Fruit fly (Drosophila melanogaster) Kc167 (cell line): ENCODE data around the gene RabX2.

Experiments used
- Myc ChIP-seq: fragments of >200 bp; optimal IDR thresholded peaks from 2 replicates; lab custom pipeline; 2017; ENCODE audit warnings: missing external identifiers
- Sin3A ChIP-seq: fragments of >200 bp; optimal IDR thresholded peaks from 2 replicates; lab custom pipeline; 2018; ENCODE audit warnings: missing external identifiers
- h ChIP-seq: fragments of >200 bp; optimal IDR thresholded peaks from 3 replicates; lab custom pipeline; 2018; ENCODE audit warnings: missing external identifiers
- insv ChIP-seq: fragments of >200 bp; optimal IDR thresholded peaks from 3 replicates; lab custom pipeline; 2018; ENCODE audit warnings: missing external identifiers
- psq ChIP-seq: fragments of >200 bp; optimal IDR thresholded peaks from 2 replicates; lab custom pipeline; 2017; ENCODE audit warnings: missing external identifiers
- ttk ChIP-seq: sonication (Bioruptor generic); optimal IDR thresholded peaks from 2 replicates; lab custom pipeline; 2017; ENCODE audit warnings: missing external identifiers

RabX2 gene

DNA sequence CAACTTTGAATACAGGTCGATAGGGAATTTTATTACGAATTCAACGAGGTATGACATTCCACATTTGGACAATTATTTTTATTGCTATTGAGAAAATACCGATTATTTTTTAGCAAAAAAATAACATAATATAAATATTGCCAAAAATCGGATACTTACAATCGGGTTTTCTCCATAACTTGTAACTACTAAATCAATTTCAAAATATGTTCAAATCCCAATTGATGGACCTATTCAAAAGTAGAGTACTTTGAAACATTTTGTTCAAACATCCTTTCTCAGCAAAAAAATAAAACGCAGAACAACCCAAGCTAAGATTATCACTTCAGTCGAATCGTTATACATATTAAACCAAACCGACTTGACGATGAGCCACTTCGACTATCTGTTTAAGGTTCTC, at the start of gene RabX2:
Gene RabX2 (plus strand): TSS at position 301 of the 400 bp plus-strand sequence.
- no peak for TF ChIP-seq insv (lab: Kevin White, UChicago)
- no peak for TF ChIP-seq ttk (lab: Kevin White, UChicago)
- no peak for TF ChIP-seq psq
- no peak for TF ChIP-seq h (lab: Kevin White, UChicago)
- no peak for TF ChIP-seq Sin3A (lab: Kevin White, UChicago)
- no peak for TF ChIP-seq Myc (lab: Kevin White, UChicago)

DNA sequence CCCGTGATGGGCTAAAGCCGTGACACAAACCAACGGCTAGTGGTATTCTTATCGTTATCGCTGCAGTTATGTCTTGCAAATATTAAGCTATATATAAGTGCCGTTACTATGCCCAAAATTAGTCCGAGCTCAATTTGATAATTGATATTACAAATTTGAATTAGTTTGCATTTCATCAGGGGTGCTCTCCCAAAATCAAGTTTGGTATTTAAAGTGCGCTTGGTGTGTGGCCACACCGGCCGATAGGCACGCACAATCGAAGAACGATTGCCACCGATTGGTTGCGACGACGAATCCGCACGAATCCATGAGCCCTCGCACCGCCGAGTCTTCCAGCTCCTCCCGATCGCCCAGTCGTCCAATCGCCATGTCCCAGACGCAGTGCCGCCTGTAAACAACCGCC, 49.4 kb upstream of the RabX2 start, which contains the start of gene CG17841:
Gene CG17841 (plus strand): TSS at position 252 of the 403 bp plus-strand sequence.
- TF ChIP-seq psq (no peak), Sin3A (lab: Kevin White, UChicago) (no peak), insv (lab: Kevin White, UChicago) (no peak), ttk (lab: Kevin White, UChicago) (no peak), h (lab: Kevin White, UChicago) (no peak), Myc (lab: Kevin White, UChicago) (no peak)

DNA sequence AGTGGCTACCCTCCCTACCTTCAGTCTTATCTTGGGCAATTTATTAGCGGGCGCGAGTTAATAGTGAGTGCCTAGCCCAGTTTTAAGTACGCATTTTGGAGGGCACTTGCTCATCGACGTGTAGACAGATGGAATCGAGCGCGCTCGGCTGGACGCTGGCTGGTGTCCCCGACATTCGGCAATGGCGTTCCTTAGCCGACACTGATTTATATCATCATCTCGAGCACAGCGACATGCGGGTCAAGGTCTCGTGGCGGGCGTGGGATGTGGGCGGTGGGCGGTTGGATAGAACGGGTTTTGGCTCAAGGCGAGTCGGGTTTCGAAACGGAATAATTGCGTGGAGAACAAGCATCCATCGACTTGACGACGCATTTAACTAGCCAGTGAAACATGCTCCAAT, 47.9 kb upstream of the RabX2 start:
- TF ChIP-seq Sin3A (lab: Kevin White, UChicago) (no peak), ttk (lab: Kevin White, UChicago) (no peak), psq (no peak), h (lab: Kevin White, UChicago) (no peak), Myc (lab: Kevin White, UChicago) (no peak), insv (lab: Kevin White, UChicago) (no peak)

DNA sequence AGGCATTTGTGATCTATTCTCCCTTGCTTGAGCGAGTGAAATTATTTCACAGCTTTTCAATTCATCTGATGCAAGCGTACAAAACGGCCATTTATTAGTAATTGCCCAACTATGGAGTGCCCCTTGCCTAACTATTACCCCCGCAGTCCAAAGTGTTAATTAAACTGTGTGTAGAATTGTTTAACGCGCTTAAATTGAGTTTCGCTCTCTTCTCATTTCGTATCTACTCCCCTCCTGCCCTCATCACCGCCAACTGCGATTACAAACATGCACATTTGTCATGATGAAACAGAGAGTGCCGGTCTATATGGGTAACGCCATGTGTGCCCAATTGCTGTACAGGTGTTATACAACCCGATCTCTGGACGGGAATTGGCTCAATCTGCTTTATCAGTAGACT, 47.5 kb upstream of the RabX2 start:
- TF ChIP-seq Sin3A (lab: Kevin White, UChicago) (no peak), h (lab: Kevin White, UChicago) (no peak), ttk (lab: Kevin White, UChicago) (no peak), insv (lab: Kevin White, UChicago) (no peak), psq (no peak), Myc (lab: Kevin White, UChicago) (no peak)

DNA sequence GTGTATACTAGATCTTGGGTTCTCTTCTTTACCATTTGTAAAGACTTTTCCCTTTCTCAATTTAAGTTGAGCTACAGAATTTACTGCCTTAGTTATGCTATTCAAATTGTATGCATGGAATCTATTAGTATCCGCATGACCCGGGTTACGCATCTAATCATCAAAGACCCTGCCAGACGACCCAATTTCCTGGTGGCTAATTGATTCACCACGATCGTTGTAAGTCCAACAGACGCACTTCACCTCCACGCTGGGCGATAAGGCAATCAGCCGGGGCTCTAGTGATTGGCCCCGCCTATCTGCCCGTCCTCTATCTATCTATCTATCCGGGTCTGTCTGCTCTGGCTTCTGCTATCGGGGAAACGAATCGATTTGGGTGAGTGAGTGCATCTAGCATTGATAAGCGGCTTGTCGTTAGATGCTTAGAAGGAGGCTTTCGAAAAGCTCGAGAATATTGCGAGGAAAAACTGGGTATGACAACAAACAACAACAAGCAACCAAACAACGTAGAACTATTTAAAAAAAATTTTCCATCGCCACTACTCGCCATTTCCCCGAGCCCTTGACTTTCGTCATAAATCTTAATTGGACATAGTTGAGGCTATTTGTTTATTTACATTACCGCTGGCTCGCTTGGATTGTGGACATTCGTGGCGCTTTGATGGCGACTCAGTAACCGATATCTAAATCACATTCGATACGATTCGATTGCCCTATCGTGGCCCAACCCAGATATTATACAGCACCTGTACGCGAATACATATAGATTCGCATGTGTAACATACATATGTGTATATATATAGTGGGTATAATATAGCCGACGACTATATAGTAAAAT, 46.8 kb upstream of the RabX2 start:
- TF ChIP-seq Myc (lab: Kevin White, UChicago) (no peak), h (lab: Kevin White, UChicago) (no peak), ttk (lab: Kevin White, UChicago) (no peak), psq (no peak), insv (lab: Kevin White, UChicago) (no peak), Sin3A (lab: Kevin White, UChicago) (no peak)

DNA sequence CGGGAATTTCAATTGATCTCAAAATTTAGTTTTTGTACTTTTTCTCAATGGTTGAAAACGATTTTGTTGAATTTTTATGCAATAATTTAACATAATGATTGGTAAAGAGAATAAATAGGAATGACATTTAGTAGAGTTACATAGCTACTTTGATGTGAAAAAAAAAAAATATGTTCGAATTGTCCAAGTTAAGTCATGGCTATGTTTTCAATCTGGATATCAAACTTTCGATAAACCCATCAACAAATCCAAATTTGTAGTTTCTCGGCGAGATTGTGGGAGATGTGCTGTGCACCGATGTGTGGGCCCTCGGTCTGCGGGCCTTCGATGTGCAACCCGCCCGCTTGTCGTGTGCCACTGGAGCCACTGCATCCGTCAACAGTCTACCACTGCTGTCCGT, 42.0 kb upstream of the RabX2 start, which contains the start of the genes CG32686 and CG2898:
Gene CG32686 (minus strand): TSS at position 101 of the 400 bp plus-strand sequence.
Gene CG2898 (plus strand): TSS at position 159 of the 400 bp plus-strand sequence.
- no peak for TF ChIP-seq ttk (lab: Kevin White, UChicago)

DNA sequence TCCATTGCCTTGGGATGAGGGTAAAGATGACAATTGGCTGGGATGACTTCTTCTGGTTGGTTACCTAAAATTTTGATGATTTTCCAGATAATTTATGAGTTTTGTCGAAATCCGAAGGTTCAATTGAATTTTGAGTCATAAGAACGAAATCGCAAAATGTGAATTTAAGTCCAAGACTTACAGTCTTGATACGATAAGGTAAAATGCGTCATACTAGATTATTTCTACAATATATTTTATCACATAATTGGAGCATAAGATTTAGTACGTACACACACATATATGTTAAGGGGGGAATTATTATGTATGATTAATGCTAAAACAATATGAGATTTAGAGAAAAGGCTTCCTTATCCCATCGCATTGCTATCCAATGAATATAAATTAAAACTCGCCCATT, 36.0 kb upstream of the RabX2 start, which contains the start of gene CG32681:
Gene CG32681 (minus strand): TSS at position 101 of the 400 bp plus-strand sequence.
- TF ChIP-seq h (lab: Kevin White, UChicago) (no peak), ttk (lab: Kevin White, UChicago) (no peak), Myc (lab: Kevin White, UChicago) (no peak), psq (no peak), insv (lab: Kevin White, UChicago) (no peak)

DNA sequence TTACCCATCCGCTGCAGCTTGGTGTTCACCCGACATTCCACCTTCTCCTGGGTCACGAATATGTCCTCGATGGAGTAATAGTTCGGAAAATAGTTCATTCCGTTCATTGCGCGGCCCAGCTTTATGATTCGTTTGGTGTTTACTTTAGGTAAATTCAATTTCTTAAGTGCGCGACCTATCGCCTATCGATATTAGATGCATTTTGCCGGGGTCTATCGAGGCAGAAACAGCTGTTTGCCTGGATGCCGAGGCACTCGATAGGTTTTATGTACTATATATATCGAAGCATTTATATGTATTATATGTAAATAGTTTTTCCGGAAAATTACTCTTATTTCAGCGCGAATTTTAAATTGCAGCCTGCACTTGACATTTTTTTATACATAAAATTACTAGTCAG, 32.3 kb upstream of the RabX2 start:
- TF ChIP-seq psq (no peak), insv (lab: Kevin White, UChicago) (no peak), ttk (lab: Kevin White, UChicago) (no peak), Sin3A (lab: Kevin White, UChicago) (no peak)

DNA sequence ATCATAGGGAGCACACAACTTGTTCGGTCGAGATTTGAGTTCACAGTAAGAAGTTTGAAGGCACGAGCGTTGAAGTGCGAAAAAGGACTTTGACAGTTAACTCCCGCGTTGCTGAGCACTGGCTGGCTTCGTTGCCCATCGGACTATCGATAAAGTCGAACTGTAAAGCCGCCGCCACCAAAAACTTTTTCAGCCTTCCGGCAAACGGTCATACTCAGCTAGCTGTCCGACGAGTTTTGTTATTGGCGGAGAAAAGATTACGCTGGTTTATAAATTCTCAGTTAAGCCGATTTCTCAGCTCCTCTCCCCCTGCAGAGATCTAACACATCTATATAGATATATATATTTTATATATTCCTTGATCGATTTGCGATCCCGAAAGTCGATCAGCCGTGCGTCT, 31.5 kb upstream of the RabX2 start, which contains the start of the genes Psf3 and flw:
Gene Psf3 (minus strand): TSS at position 105 of the 400 bp plus-strand sequence.
Gene flw (plus strand): TSS at position 204 of the 400 bp plus-strand sequence.
- TF ChIP-seq Sin3A (lab: Kevin White, UChicago): no peak
- no peak for TF ChIP-seq Myc (lab: Kevin White, UChicago)
- no peak for TF ChIP-seq ttk (lab: Kevin White, UChicago)
- no peak for TF ChIP-seq insv (lab: Kevin White, UChicago)
- no peak for TF ChIP-seq psq
- TF ChIP-seq h (lab: Kevin White, UChicago): no peak

DNA sequence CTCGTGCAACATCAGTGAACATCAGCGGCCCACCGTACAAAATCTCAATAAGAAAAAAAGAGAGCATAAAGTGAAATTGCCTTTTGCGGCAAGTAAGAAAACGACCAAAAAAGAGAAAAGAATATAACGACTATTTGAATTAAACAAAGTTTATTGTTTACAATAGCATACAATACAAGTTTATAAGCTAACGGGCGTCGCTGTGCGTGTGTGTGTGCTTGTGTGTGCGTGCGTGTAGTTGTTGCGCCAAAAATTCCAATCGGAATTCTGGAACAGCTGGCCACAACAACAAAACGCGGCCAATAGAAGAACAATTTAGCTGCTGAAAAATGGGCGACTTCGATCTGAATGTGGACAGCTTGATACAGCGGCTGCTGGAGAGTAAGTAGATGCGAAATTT, 31.0 kb upstream of the RabX2 start:
- no peak for TF ChIP-seq Sin3A (lab: Kevin White, UChicago)
- no peak for TF ChIP-seq Myc (lab: Kevin White, UChicago)
- TF ChIP-seq h (lab: Kevin White, UChicago): no peak
- TF ChIP-seq psq: no peak
- TF ChIP-seq ttk (lab: Kevin White, UChicago): no peak
- no peak for TF ChIP-seq insv (lab: Kevin White, UChicago)

DNA sequence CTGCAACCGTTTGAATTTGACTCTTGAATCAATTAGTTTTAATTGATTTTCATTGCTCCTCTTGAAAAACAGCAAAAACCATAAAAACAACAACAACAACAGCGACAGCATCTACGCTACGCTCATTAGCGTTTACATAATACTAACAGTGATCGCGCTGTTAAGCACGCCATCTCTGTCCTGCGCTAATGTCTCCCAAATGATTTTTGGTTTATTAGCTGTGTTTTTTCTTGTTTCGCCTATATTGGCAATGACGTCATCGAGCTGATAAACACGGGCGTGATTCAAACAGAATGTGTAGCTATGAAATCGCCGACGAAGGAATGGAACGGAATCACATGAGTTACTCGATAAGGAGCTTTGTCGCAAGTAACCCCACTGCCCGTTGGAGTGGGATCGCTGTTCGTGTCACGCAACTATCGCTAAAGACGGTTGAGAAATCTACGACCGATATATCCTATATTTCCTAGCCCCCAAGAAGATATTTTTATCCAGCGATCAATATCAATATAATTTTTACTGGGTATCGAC, 30.4 kb upstream of the RabX2 start:
- no peak for TF ChIP-seq insv (lab: Kevin White, UChicago)
- no peak for TF ChIP-seq ttk (lab: Kevin White, UChicago)
- no peak for TF ChIP-seq h (lab: Kevin White, UChicago)
- TF ChIP-seq Myc (lab: Kevin White, UChicago): no peak
- TF ChIP-seq Sin3A (lab: Kevin White, UChicago): no peak
- no peak for TF ChIP-seq psq

DNA sequence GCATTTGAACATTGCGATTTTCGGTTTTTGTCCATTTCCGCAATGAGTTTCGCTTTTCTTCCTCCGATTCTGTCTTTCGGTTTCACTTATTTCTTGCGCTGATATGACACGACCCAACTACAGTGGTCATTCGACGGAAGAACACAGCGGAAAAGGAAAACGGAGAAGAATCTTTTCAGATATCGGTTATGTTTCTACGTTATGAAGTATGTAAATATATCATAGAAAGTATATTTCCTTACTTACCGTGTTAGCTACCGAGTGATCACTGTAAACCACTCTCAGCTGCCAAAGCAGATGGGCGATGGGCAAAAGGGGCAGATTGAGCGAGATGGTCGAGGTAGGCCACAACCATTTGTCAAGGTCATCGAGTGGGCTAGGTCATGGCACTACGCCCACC, 29.6 kb upstream of the RabX2 start:
- no peak for TF ChIP-seq insv (lab: Kevin White, UChicago)
- no peak for TF ChIP-seq Sin3A (lab: Kevin White, UChicago)
- no peak for TF ChIP-seq Myc (lab: Kevin White, UChicago)
- TF ChIP-seq ttk (lab: Kevin White, UChicago): no peak
- no peak for TF ChIP-seq psq
- TF ChIP-seq h (lab: Kevin White, UChicago): no peak
